Worm (Caenorhabditis elegans): ENCODE results near the gene pqn-13.

- no peak for TF ChIP-seq mls-2 (tag; optimal IDR thresholded peaks at IDR 0.05)
- TF ChIP-seq nhr-12 (tag; optimal IDR thresholded peaks at IDR 0.05): no peak
- no peak for TF ChIP-seq unc-62 (GFP tag; optimal IDR thresholded peaks at IDR 0.05)
- TF ChIP-seq flh-1 (GFP tag; optimal IDR thresholded peaks at IDR 0.05): no peak
- no peak for TF ChIP-seq blmp-1 (tag; optimal IDR thresholded peaks at IDR 0.05)
These were observed 15.2 kb downstream of the pqn-13 start, which contains the start of the genes mut-14 and C14C11.2 for ce11 chrV:5660604-5661209.

Data from whole organism, mixed stage, embryonic.